Fruit fly (Drosophila melanogaster) whole organism, embryonic: ENCODE measurements around the gene CG33306.

Experiments
- B-H2 ChIP-seq: fragments of 200-800 bp; sonication (Bioruptor generic); optimal IDR thresholded peaks from 2 replicates; lab custom pipeline; 2018; ENCODE audit warnings: missing biosample characterization, mild to moderate bottlenecking, missing genetic modification characterization
- CG3838 ChIP-seq: fragments of 200-800 bp; sonication (Bioruptor generic); optimal IDR thresholded peaks from 3 replicates; lab custom pipeline; 2016; ENCODE audit warnings: missing biosample characterization, missing genetic modification characterization
- CTCF ChIP-seq: fragments of 200-800 bp; sonication (Bioruptor generic); optimal IDR thresholded peaks from 2 replicates; lab custom pipeline; 2017; ENCODE audit warnings: missing biosample characterization, mild to moderate bottlenecking, missing genetic modification characterization, moderate library complexity
- Meics ChIP-seq: fragments of 200-800 bp; sonication (Bioruptor generic); optimal IDR thresholded peaks from 2 replicates; lab custom pipeline; 2017; ENCODE audit warnings: missing biosample characterization, mild to moderate bottlenecking, missing genetic modification characterization
- Mrtf ChIP-seq: fragments of 200-800 bp; sonication (Bioruptor generic); IDR thresholded peaks from 3 replicates; pipeline ENCODE4 v1.3.6; 2022; ENCODE audit warnings: missing biosample characterization, missing genetic modification characterization
- chinmo ChIP-seq: fragments of 200-800 bp; sonication (Bioruptor generic); IDR thresholded peaks from 4 replicates; pipeline ENCODE4 v1.3.6; 2022; ENCODE audit warnings: missing biosample characterization, missing genetic modification characterization; ENCODE audit not compliant: partially characterized antibody
- ems ChIP-seq: fragments of 200-800 bp; sonication (Bioruptor generic); optimal IDR thresholded peaks from 3 replicates; lab custom pipeline; 2016; ENCODE audit warnings: missing biosample characterization, missing genetic modification characterization
- eyg ChIP-seq: fragments of 200-800 bp; sonication (Bioruptor generic); optimal IDR thresholded peaks from 3 replicates; lab custom pipeline; 2016; ENCODE audit warnings: missing biosample characterization, missing genetic modification characterization
- hth ChIP-seq: fragments of >200 bp; optimal IDR thresholded peaks from 2 replicates; lab custom pipeline; 2017; ENCODE audit warnings: inconsistent platforms
- insv ChIP-seq, 2 experiments: fragments of 200-800 bp; sonication (Bioruptor generic); optimal IDR thresholded peaks; 3 replicates each; lab custom pipeline; 2016 to 2018; ENCODE audit warnings: missing biosample characterization in 2 of 2, missing genetic modification characterization in 2 of 2
- psq ChIP-seq: fragments of 200-800 bp; sonication (Bioruptor generic); optimal IDR thresholded peaks from 2 replicates; lab custom pipeline; 2017; ENCODE audit warnings: missing biosample characterization, missing genetic modification characterization
- sug ChIP-seq: fragments of 200-800 bp; optimal IDR thresholded peaks from 2 replicates; lab custom pipeline; 2019; ENCODE audit warnings: missing biosample characterization, mild to moderate bottlenecking, missing genetic modification characterization, moderate library complexity

DNA sequence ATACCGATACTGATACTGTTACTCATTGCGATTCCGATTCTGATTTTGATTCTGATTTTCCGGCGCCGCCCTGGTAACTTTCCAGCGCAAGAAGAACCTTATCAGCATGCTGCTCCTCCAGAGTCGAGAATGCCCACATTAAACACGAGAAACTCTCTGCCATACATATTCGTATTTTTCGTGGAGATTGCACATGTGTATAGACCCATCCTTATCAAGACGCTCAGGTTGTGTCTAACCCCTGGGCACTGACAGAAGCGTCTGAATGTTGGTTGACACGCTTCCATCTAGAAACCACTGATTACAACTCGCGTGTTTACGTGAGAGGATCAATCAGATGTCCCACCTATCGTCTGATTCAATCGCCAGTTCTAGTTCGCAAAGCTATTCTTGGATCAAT, 38.4 kb downstream of the CG33306 start:
- TF ChIP-seq sug (tag; lab: Kevin White, UChicago) (peak; percentile 27), B-H2 (GFP tag; lab: Kevin White, UChicago) (no peak), hth (no peak), insv (GFP tag; optimal IDR thresholded peaks at IDR 0.05; lab: Kevin White, UChicago) (no peak), CG3838 (GFP tag; lab: Kevin White, UChicago) (no peak), ems (GFP tag; lab: Kevin White, UChicago) (no peak), Meics (GFP tag; lab: Kevin White, UChicago) (no peak), CTCF (GFP tag; lab: Kevin White, UChicago) (no peak), eyg (GFP tag; lab: Kevin White, UChicago) (no peak), chinmo (GFP tag; lab: Robert Waterston, UW) (no peak), Mrtf (GFP tag; lab: Robert Waterston, UW) (no peak), psq (GFP tag; lab: Kevin White, UChicago) (no peak)
